Worm (Caenorhabditis elegans) whole organism, young adult: ENCODE measurements around the gene F45H10.2.
A peak's percentile ranks its signal among the peaks of the same experiment; 100 is the strongest.

Experiments
- B0035.1 ChIP-seq: sonication (generic microtip); optimal IDR thresholded peaks from 2 replicates; lab custom pipeline; 2016; ENCODE audit warnings: missing genetic modification characterization, mild to moderate bottlenecking, missing compliant biosample characterization, missing genotype, missing genetic modification reagents
- C06A6.2 ChIP-seq: fragments of 200-800 bp; sonication (Bioruptor generic); conservative IDR thresholded peaks from 2 replicates; pipeline ENCODE4 v1.3.6; 2022; ENCODE audit warnings: missing genetic modification characterization, missing compliant biosample characterization
- F10E7.11 ChIP-seq: sonication (generic microtip); optimal IDR thresholded peaks from 2 replicates; lab custom pipeline; 2017; ENCODE audit warnings: mild to moderate bottlenecking, missing genetic modification characterization, moderate library complexity, missing compliant biosample characterization
- K11D2.4 ChIP-seq: fragments of 200-800 bp; sonication (Bioruptor generic); IDR thresholded peaks from 2 replicates; pipeline ENCODE4 v1.3.6; 2022; ENCODE audit warnings: missing genetic modification reagents, missing genetic modification characterization, missing compliant biosample characterization
- K12H6.12 ChIP-seq: fragments of 200-800 bp; sonication (Bioruptor generic); optimal IDR thresholded peaks from 2 replicates; lab custom pipeline; 2018; ENCODE audit warnings: mild to moderate bottlenecking, missing genetic modification characterization, missing compliant biosample characterization
- T07F8.4 ChIP-seq: sonication (generic microtip); optimal IDR thresholded peaks from 2 replicates; lab custom pipeline; 2016; ENCODE audit warnings: mild to moderate bottlenecking, missing genetic modification characterization, moderate library complexity, missing compliant biosample characterization
- T26A5.8 ChIP-seq: sonication (generic microtip); optimal IDR thresholded peaks from 2 replicates; lab custom pipeline; 2016; ENCODE audit warnings: missing genetic modification characterization, missing compliant biosample characterization
- Y53G8AR.9 ChIP-seq: fragments of 200-800 bp; sonication (Bioruptor generic); conservative IDR thresholded peaks from 2 replicates; pipeline ENCODE4 v1.3.6; 2022; ENCODE audit warnings: missing genetic modification reagents, missing genetic modification characterization, missing compliant biosample characterization
- aptf-2 ChIP-seq: fragments of 200-800 bp; sonication (Bioruptor generic); conservative IDR thresholded peaks from 2 replicates; pipeline ENCODE4 v1.3.6; 2022; ENCODE audit warnings: missing genetic modification reagents, missing genetic modification characterization, missing compliant biosample characterization
- attf-5 ChIP-seq: fragments of 200-800 bp; sonication (Bioruptor generic); optimal IDR thresholded peaks from 2 replicates; lab custom pipeline; 2018; ENCODE audit warnings: mild to moderate bottlenecking, missing genetic modification characterization, missing compliant biosample characterization
- ccch-3 ChIP-seq: fragments of 200-800 bp; sonication (Bioruptor generic); optimal IDR thresholded peaks from 2 replicates; lab custom pipeline; 2018; ENCODE audit warnings: mild to moderate bottlenecking, missing genetic modification characterization, missing compliant biosample characterization
- cebp-1 ChIP-seq, 2 experiments: fragments of 200-800 bp in 1 of 2; sonication (Bioruptor generic) in 1 of 2; sonication (generic microtip) in 1 of 2; IDR thresholded peaks in 1 of 2; optimal IDR thresholded peaks in 1 of 2; 2 replicates each; pipeline versions ENCODE4 v1.3.6 to Lab custom; 2017 to 2022; ENCODE audit warnings: missing compliant biosample characterization in 2 of 2, missing genetic modification characterization in 2 of 2, mild to moderate bottlenecking in 1 of 2, missing genetic modification reagents in 1 of 2, moderate library complexity in 1 of 2
- chd-7 ChIP-seq: sonication (generic microtip); optimal IDR thresholded peaks from 2 replicates; lab custom pipeline; 2016; ENCODE audit warnings: mild to moderate bottlenecking, missing genetic modification characterization, moderate library complexity, missing compliant biosample characterization
- dox-1 ChIP-seq: fragments of 200-800 bp; sonication (Bioruptor generic); IDR thresholded peaks from 2 replicates; pipeline ENCODE4 v1.3.6; 2022; ENCODE audit warnings: missing genetic modification reagents, missing genetic modification characterization, missing compliant biosample characterization
- efl-1 ChIP-seq: fragments of 150-350 bp; optimal IDR thresholded peaks from 2 replicates; lab custom pipeline; 2014; ENCODE audit warnings: missing biosample characterization, missing genetic modification reagents, missing genetic modification characterization
- ets-4 ChIP-seq: fragments of 200-800 bp; sonication (Bioruptor generic); optimal IDR thresholded peaks from 2 replicates; lab custom pipeline; 2018; ENCODE audit warnings: mild to moderate bottlenecking, missing genetic modification characterization, missing compliant biosample characterization
- fkh-3 ChIP-seq: sonication (generic microtip); optimal IDR thresholded peaks from 2 replicates; lab custom pipeline; 2016; ENCODE audit warnings: mild to moderate bottlenecking, missing genetic modification characterization, missing compliant biosample characterization
- gei-17 ChIP-seq: fragments of 200-800 bp; sonication (Bioruptor generic); optimal IDR thresholded peaks from 2 replicates; lab custom pipeline; 2018; ENCODE audit warnings: mild to moderate bottlenecking, missing genetic modification characterization, missing compliant biosample characterization
- hlh-12 ChIP-seq: sonication (generic microtip); optimal IDR thresholded peaks from 2 replicates; lab custom pipeline; 2016; ENCODE audit warnings: missing genetic modification characterization, missing compliant biosample characterization
- hsf-1 ChIP-seq: fragments of 200-800 bp; sonication (Bioruptor generic); IDR thresholded peaks from 2 replicates; pipeline ENCODE4 v1.3.6; 2022; ENCODE audit warnings: missing genetic modification reagents, missing genetic modification characterization, missing compliant biosample characterization
- lin-40 ChIP-seq: sonication (generic microtip); optimal IDR thresholded peaks from 2 replicates; lab custom pipeline; 2016; ENCODE audit warnings: missing genetic modification characterization, mild to moderate bottlenecking, missing compliant biosample characterization, missing genotype, missing genetic modification reagents
- madf-3 ChIP-seq: fragments of 200-800 bp; sonication (Bioruptor generic); IDR thresholded peaks from 2 replicates; pipeline ENCODE4 v1.3.6; 2022; ENCODE audit warnings: missing genetic modification reagents, missing genetic modification characterization, missing compliant biosample characterization
- mes-4 ChIP-seq: sonication (generic microtip); optimal IDR thresholded peaks from 2 replicates; lab custom pipeline; 2016; ENCODE audit warnings: missing genotype, missing genetic modification characterization, missing compliant biosample characterization
- mxl-1 ChIP-seq: sonication (generic microtip); optimal IDR thresholded peaks from 2 replicates; lab custom pipeline; 2016; ENCODE audit warnings: missing genetic modification characterization, missing compliant biosample characterization
- nfyb-1 ChIP-seq: fragments of 200-800 bp; sonication (Bioruptor generic); IDR thresholded peaks from 2 replicates; pipeline ENCODE4 v1.3.6; 2022; ENCODE audit warnings: missing genetic modification reagents, missing genetic modification characterization, missing compliant biosample characterization
- nhr-120 ChIP-seq: fragments of 200-800 bp; sonication (Bioruptor generic); IDR thresholded peaks from 2 replicates; pipeline ENCODE4 v1.3.6; 2022; ENCODE audit warnings: missing genetic modification characterization, missing compliant biosample characterization
- nhr-27 ChIP-seq: fragments of 200-800 bp; sonication (Bioruptor generic); optimal IDR thresholded peaks from 2 replicates; lab custom pipeline; 2018; ENCODE audit warnings: mild to moderate bottlenecking, missing genetic modification characterization, moderate library complexity, missing compliant biosample characterization
- nhr-80 ChIP-seq: sonication (generic microtip); optimal IDR thresholded peaks from 2 replicates; lab custom pipeline; 2016; ENCODE audit warnings: missing genetic modification characterization, missing compliant biosample characterization
- pbrm-1 ChIP-seq: fragments of 200-800 bp; sonication (Bioruptor generic); IDR thresholded peaks from 2 replicates; pipeline ENCODE4 v1.3.6; 2022; ENCODE audit warnings: missing genetic modification reagents, missing genetic modification characterization, missing compliant biosample characterization
- pha-4 ChIP-seq: fragments of 150-350 bp; sonication (generic microtip); optimal IDR thresholded peaks from 2 replicates; lab custom pipeline; 2014; ENCODE audit warnings: missing biosample characterization, missing genetic modification reagents, missing genetic modification characterization
- rec-8 ChIP-seq, 2 experiments: sonication (generic microtip); optimal IDR thresholded peaks; 2 replicates each; lab custom pipeline; 2016; ENCODE audit warnings: mild to moderate bottlenecking in 2 of 2, missing genetic modification characterization in 2 of 2, missing genetic modification reagents in 2 of 2, missing genotype in 2 of 2, missing biosample characterization in 1 of 2, missing compliant biosample characterization in 1 of 2, moderate library complexity in 1 of 2
- repo-1 ChIP-seq: sonication (generic microtip); optimal IDR thresholded peaks from 2 replicates; lab custom pipeline; 2017; ENCODE audit warnings: mild to moderate bottlenecking, missing genetic modification characterization, missing compliant biosample characterization
- snpc-3.4 ChIP-seq: sonication (generic microtip); optimal IDR thresholded peaks from 2 replicates; lab custom pipeline; 2017; ENCODE audit warnings: missing genetic modification characterization, mild to moderate bottlenecking, missing compliant biosample characterization, antibody characterized with exemption, moderate library complexity, missing genotype, missing genetic modification reagents
- snpc-4 ChIP-seq, 5 experiments: fragments of 150-350 bp in 1 of 5; sonication (generic microtip) in 4 of 5; optimal IDR thresholded peaks; 2 replicates each; lab custom pipeline; 2014 to 2018; ENCODE audit warnings: missing genetic modification characterization in 5 of 5, missing biosample characterization in 3 of 5, antibody characterized with exemption in 2 of 5, mild to moderate bottlenecking in 2 of 5, missing compliant biosample characterization in 2 of 5, missing genotype in 2 of 5, moderate library complexity in 2 of 5, missing genetic modification reagents in 1 of 5
- ztf-22 ChIP-seq: fragments of 200-800 bp; sonication (Bioruptor generic); optimal IDR thresholded peaks from 2 replicates; lab custom pipeline; 2018; ENCODE audit warnings: mild to moderate bottlenecking, missing genetic modification characterization, moderate library complexity, missing compliant biosample characterization
- ztf-26 ChIP-seq: sonication (generic microtip); optimal IDR thresholded peaks from 2 replicates; lab custom pipeline; 2017; ENCODE audit warnings: missing genetic modification characterization, missing compliant biosample characterization
- ztf-6 ChIP-seq: fragments of 200-800 bp; sonication (Bioruptor generic); IDR thresholded peaks from 2 replicates; pipeline ENCODE4 v1.3.6; 2022; ENCODE audit warnings: missing genetic modification reagents, missing genetic modification characterization, missing compliant biosample characterization

The F45H10.2 gene

DNA sequence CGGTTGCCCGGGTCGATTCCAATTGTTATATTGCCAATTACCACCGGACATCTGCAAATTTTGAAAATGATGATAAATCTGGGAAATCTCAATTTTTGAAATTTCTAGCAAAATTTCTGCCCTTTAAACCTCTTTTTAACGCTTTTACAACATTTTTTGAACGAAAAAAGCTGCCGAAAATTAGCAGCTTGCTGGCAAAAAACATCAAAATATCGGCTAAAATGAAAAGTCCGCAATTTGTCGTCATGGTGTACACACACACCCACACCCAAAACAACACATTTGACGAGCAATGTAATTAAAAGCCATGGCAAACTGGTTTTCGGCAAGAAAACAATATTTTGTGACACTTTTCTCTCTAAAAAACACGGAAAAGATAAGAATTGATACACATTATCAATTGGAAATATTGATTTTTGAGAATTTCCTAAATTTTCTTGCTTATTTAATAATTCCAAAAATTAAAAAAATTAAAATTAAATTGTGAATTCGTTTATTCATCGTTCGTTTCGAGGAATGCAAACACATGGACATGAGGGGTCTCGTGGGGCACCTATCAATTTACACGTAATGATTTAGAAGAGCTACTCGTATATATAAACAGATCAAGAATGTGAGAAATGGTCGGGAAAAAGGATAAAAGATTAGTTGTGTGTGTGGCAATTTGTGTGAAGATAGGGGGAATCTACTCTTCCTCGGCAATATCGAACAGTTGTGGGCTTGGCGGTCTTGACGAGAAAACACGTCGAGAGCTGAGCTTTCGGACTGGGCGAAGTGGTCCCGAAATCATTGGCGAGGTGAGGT is 32.1 kb downstream of the F45H10.2 start, which contains the start of gene pqn-27 (continued):
- TF ChIP-seq K11D2.4 (GFP tag; lab: Robert Waterston, UW) (peak; percentile 40; the same call in 1 of the 2 replicates), Y53G8AR.9 (GFP tag; lab: Robert Waterston, UW) (peak; percentile 64; the same call in 1 of the 2 replicates), hsf-1 (no peak), K12H6.12 (peak; percentile 71), cebp-1 (GFP tag; IDR thresholded peaks at IDR 0.05; lab: Robert Waterston, UW) (no peak), cebp-1 (tag; optimal IDR thresholded peaks at IDR 0.05; lab: Kevin White, UChicago) (peak; percentile 50), pbrm-1 (GFP tag; lab: Robert Waterston, UW) (peak; percentile 52; the same call in 1 of the 2 replicates), rec-8 (tag; optimal IDR thresholded peaks at IDR 0.05; lab: Kevin White, UChicago) (no peak), attf-5 (GFP tag; lab: Kevin White, UChicago) (peak; percentile 44), C06A6.2 (GFP tag; lab: Robert Waterston, UW) (peak; percentile 55; the same call in 1 of the 2 replicates), ets-4 (no peak), lin-40 (tag; lab: Kevin White, UChicago) (peak; percentile 79), F10E7.11 (tag; lab: Kevin White, UChicago) (peak; percentile 16), nhr-80 (tag; lab: Kevin White, UChicago) (peak; percentile 36), ztf-26 (tag; lab: Kevin White, UChicago) (peak; percentile 85), T07F8.4 (tag; lab: Kevin White, UChicago) (no peak), efl-1 (no peak), gei-17 (GFP tag; lab: Kevin White, UChicago) (peak; percentile 40), nhr-120 (GFP tag; lab: Robert Waterston, UW) (no peak), pha-4 (peak; percentile 80), B0035.1 (tag; lab: Kevin White, UChicago) (peak; percentile 32), T26A5.8 (peak; percentile 23), aptf-2 (GFP tag; lab: Robert Waterston, UW) (no peak), snpc-3.4 (tag; lab: Kevin White, UChicago) (peak; percentile 8), nhr-27 (tag; lab: Kevin White, UChicago) (no peak), mxl-1 (tag; lab: Kevin White, UChicago) (no peak), nfyb-1 (GFP tag; lab: Robert Waterston, UW) (peak; percentile 63), madf-3 (GFP tag; lab: Robert Waterston, UW) (no peak), mes-4 (tag; lab: Kevin White, UChicago) (no peak), ztf-6 (GFP tag; lab: Robert Waterston, UW) (no peak), ccch-3 (GFP tag; lab: Kevin White, UChicago) (no peak), snpc-4 (GFP tag; optimal IDR thresholded peaks at IDR 0.05; lab: Kevin White, UChicago) (no peak), snpc-4 (tag; optimal IDR thresholded peaks at IDR 0.05; lab: Kevin White, UChicago) (peak in 1 of 4 experiments; percentile 46), dox-1 (GFP tag; lab: Robert Waterston, UW) (peak; percentile 46), ztf-22 (peak; percentile 65), chd-7 (tag; lab: Kevin White, UChicago) (peak; percentile 62), repo-1 (tag; lab: Kevin White, UChicago) (peak; percentile 91), fkh-3 (no peak), hlh-12 (tag; lab: Kevin White, UChicago) (no peak)
